Fruit fly (Drosophila melanogaster) whole organism, adult: Measurements from ENCODE around the gene scpr-C.

ENCODE experiments used
- CG11617 ChIP-seq: fragments of 200-800 bp; sonication (Bioruptor generic); optimal IDR thresholded peaks from 2 replicates; lab custom pipeline; 2017; ENCODE audit warnings: mild to moderate bottlenecking, missing biosample characterization, missing genetic modification reagents, missing genetic modification characterization
- CG12768 ChIP-seq: fragments of 200-800 bp; sonication (Bioruptor generic); optimal IDR thresholded peaks from 2 replicates; lab custom pipeline; 2017; ENCODE audit warnings: missing biosample characterization, missing genetic modification characterization, mild to moderate bottlenecking, moderate library complexity, missing genetic modification reagents
- CG14711 ChIP-seq: fragments of 200-800 bp; sonication (Bioruptor generic); optimal IDR thresholded peaks from 2 replicates; lab custom pipeline; 2018; ENCODE audit warnings: missing biosample characterization, mild to moderate bottlenecking, missing genetic modification characterization, moderate library complexity
- CG1620 ChIP-seq: fragments of 200-800 bp; sonication (Bioruptor generic); optimal IDR thresholded peaks from 2 replicates; lab custom pipeline; 2016; ENCODE audit warnings: missing biosample characterization, missing genetic modification characterization
- CG33017 ChIP-seq: fragments of 200-800 bp; sonication (Bioruptor generic); optimal IDR thresholded peaks from 2 replicates; lab custom pipeline; 2018; ENCODE audit warnings: missing biosample characterization, mild to moderate bottlenecking, missing genetic modification characterization, moderate library complexity
- CG5204 ChIP-seq: fragments of 200-800 bp; sonication (Bioruptor generic); optimal IDR thresholded peaks from 2 replicates; lab custom pipeline; 2016; ENCODE audit warnings: missing biosample characterization, missing genetic modification characterization
- CG7045 ChIP-seq: fragments of 200-800 bp; sonication (Bioruptor generic); optimal IDR thresholded peaks from 2 replicates; lab custom pipeline; 2017; ENCODE audit warnings: missing biosample characterization, mild to moderate bottlenecking, missing genetic modification characterization
- CG7101 ChIP-seq: fragments of 200-800 bp; sonication (Bioruptor generic); optimal IDR thresholded peaks from 2 replicates; lab custom pipeline; 2018; ENCODE audit warnings: missing biosample characterization, mild to moderate bottlenecking, missing genetic modification characterization, moderate library complexity
- Clk ChIP-seq: fragments of 200-800 bp; sonication (Bioruptor generic); optimal IDR thresholded peaks from 2 replicates; lab custom pipeline; 2017; ENCODE audit warnings: missing biosample characterization, missing genetic modification characterization
- Crg-1 ChIP-seq: fragments of 200-800 bp; sonication (Bioruptor generic); optimal IDR thresholded peaks from 2 replicates; lab custom pipeline; 2016; ENCODE audit warnings: missing biosample characterization, missing genetic modification characterization
- Hr96 ChIP-seq: fragments of 200-800 bp; sonication (Bioruptor generic); optimal IDR thresholded peaks from 2 replicates; lab custom pipeline; 2016; ENCODE audit warnings: missing biosample characterization, missing genetic modification characterization
- Mnt ChIP-seq: fragments of 200-800 bp; sonication (Bioruptor generic); optimal IDR thresholded peaks from 2 replicates; lab custom pipeline; 2016; ENCODE audit warnings: missing biosample characterization, mild to moderate bottlenecking, missing genetic modification characterization
- bab1 ChIP-seq: fragments of 200-800 bp; sonication (Bioruptor generic); optimal IDR thresholded peaks from 3 replicates; lab custom pipeline; 2019; ENCODE audit warnings: missing biosample characterization, mild to moderate bottlenecking, missing genetic modification characterization, moderate library complexity
- cic ChIP-seq: fragments of 200-800 bp; sonication (Bioruptor generic); optimal IDR thresholded peaks from 2 replicates; lab custom pipeline; 2017; ENCODE audit warnings: missing biosample characterization, mild to moderate bottlenecking, missing genetic modification characterization, moderate library complexity
- cnc ChIP-seq, 2 experiments: fragments of >200 bp; optimal IDR thresholded peaks; 2 replicates each; lab custom pipeline; 2017
- kay ChIP-seq: fragments of 200-800 bp; sonication (Bioruptor generic); peaks from one replicate; lab custom pipeline; 2016; ENCODE audit warnings: missing biosample characterization, missing genetic modification characterization, borderline replicate concordance
- ovo ChIP-seq: fragments of 200-800 bp; sonication (Bioruptor generic); optimal IDR thresholded peaks from 2 replicates; lab custom pipeline; 2016; ENCODE audit warnings: missing biosample characterization, missing genetic modification characterization
- pad ChIP-seq: fragments of 200-800 bp; sonication (Bioruptor generic); optimal IDR thresholded peaks from 3 replicates; lab custom pipeline; 2017; ENCODE audit warnings: missing biosample characterization, missing genetic modification characterization, mild to moderate bottlenecking, moderate library complexity, missing genetic modification reagents
- tj ChIP-seq: fragments of 200-800 bp; sonication (Bioruptor generic); optimal IDR thresholded peaks from 3 replicates; lab custom pipeline; 2017; ENCODE audit warnings: missing biosample characterization, mild to moderate bottlenecking, missing genetic modification characterization, moderate library complexity
- toe ChIP-seq: fragments of 200-800 bp; sonication (Bioruptor generic); optimal IDR thresholded peaks from 2 replicates; lab custom pipeline; 2016; ENCODE audit warnings: missing biosample characterization, missing genetic modification characterization

The scpr-C gene

dm6 chr3R:11254382-11254953 lies 29.1 kb downstream of the scpr-C start:
- TF ChIP-seq pad (peak; percentile 90), Crg-1 (GFP tag; lab: Kevin White, UChicago) (no peak), CG14711 (tag; lab: Kevin White, UChicago) (no peak)

dm6 chr3R:11257537-11257936 lies 32.2 kb downstream of the scpr-C start:
- TF ChIP-seq CG14711 (tag; lab: Kevin White, UChicago), result no peak
- no peak for TF ChIP-seq CG7045 (GFP tag; lab: Kevin White, UChicago)
- no peak for TF ChIP-seq CG33017 (tag; lab: Kevin White, UChicago)
- TF ChIP-seq Mnt (GFP tag; lab: Kevin White, UChicago), result no peak
- no peak for TF ChIP-seq cic (GFP tag; lab: Kevin White, UChicago)
- TF ChIP-seq CG12768, result no peak
- no peak for TF ChIP-seq bab1 (GFP tag; lab: Kevin White, UChicago)
- TF ChIP-seq tj (GFP tag; lab: Kevin White, UChicago), result no peak
- no peak for TF ChIP-seq Hr96 (GFP tag; lab: Kevin White, UChicago)
- no peak for TF ChIP-seq Clk (GFP tag; lab: Kevin White, UChicago)

dm6 chr3R:11260966-11261530 lies 35.7 kb downstream of the scpr-C start:
- TF ChIP-seq kay (GFP tag; lab: Kevin White, UChicago), result no peak
- no peak for TF ChIP-seq CG1620 (GFP tag; lab: Kevin White, UChicago)
- TF ChIP-seq CG5204 (GFP tag; lab: Kevin White, UChicago), result no peak
- TF ChIP-seq toe, result no peak
- TF ChIP-seq pad, result no peak
- no peak for TF ChIP-seq CG14711 (tag; lab: Kevin White, UChicago)
- no peak for TF ChIP-seq cnc (optimal IDR thresholded peaks at IDR 0.05; lab: Kevin White, UChicago)
- no peak for TF ChIP-seq CG33017 (tag; lab: Kevin White, UChicago)
- no peak for TF ChIP-seq CG7101 (tag; lab: Kevin White, UChicago)
- TF ChIP-seq cic (GFP tag; lab: Kevin White, UChicago), result no peak
- no peak for TF ChIP-seq Crg-1 (GFP tag; lab: Kevin White, UChicago)
- no peak for TF ChIP-seq bab1 (GFP tag; lab: Kevin White, UChicago)
- no peak for TF ChIP-seq Hr96 (GFP tag; lab: Kevin White, UChicago)
- TF ChIP-seq Clk (GFP tag; lab: Kevin White, UChicago), result no peak
- TF ChIP-seq tj (GFP tag; lab: Kevin White, UChicago), result no peak
- TF ChIP-seq ovo, result no peak
- no peak for TF ChIP-seq Mnt (GFP tag; lab: Kevin White, UChicago)
- no peak for TF ChIP-seq CG12768
- TF ChIP-seq CG11617 (GFP tag; lab: Kevin White, UChicago), result no peak
- TF ChIP-seq CG7045 (GFP tag; lab: Kevin White, UChicago), result no peak

dm6 chr3R:11263579-11263978 lies 38.3 kb downstream of the scpr-C start:
- no peak for TF ChIP-seq cnc (optimal IDR thresholded peaks at IDR 0.05; lab: Kevin White, UChicago)
- no peak for TF ChIP-seq CG12768
- no peak for TF ChIP-seq Clk (GFP tag; lab: Kevin White, UChicago)
- TF ChIP-seq tj (GFP tag; lab: Kevin White, UChicago), result no peak
- TF ChIP-seq bab1 (GFP tag; lab: Kevin White, UChicago), result no peak
- no peak for TF ChIP-seq Mnt (GFP tag; lab: Kevin White, UChicago)
- TF ChIP-seq toe, result no peak
- no peak for TF ChIP-seq CG33017 (tag; lab: Kevin White, UChicago)
- TF ChIP-seq Crg-1 (GFP tag; lab: Kevin White, UChicago), result no peak
- no peak for TF ChIP-seq kay (GFP tag; lab: Kevin White, UChicago)
- no peak for TF ChIP-seq CG7045 (GFP tag; lab: Kevin White, UChicago)
- TF ChIP-seq CG11617 (GFP tag; lab: Kevin White, UChicago), result no peak
- no peak for TF ChIP-seq CG14711 (tag; lab: Kevin White, UChicago)
- TF ChIP-seq ovo, result no peak
- no peak for TF ChIP-seq cic (GFP tag; lab: Kevin White, UChicago)
- no peak for TF ChIP-seq CG1620 (GFP tag; lab: Kevin White, UChicago)
- no peak for TF ChIP-seq pad
- no peak for TF ChIP-seq CG7101 (tag; lab: Kevin White, UChicago)
- TF ChIP-seq Hr96 (GFP tag; lab: Kevin White, UChicago), result no peak

dm6 chr3R:11269013-11269412 lies 43.7 kb downstream of the scpr-C start:
- TF ChIP-seq CG7101 (tag; lab: Kevin White, UChicago) (no peak), CG5204 (GFP tag; lab: Kevin White, UChicago) (no peak), pad (no peak), CG11617 (GFP tag; lab: Kevin White, UChicago) (no peak), CG7045 (GFP tag; lab: Kevin White, UChicago) (no peak), cic (GFP tag; lab: Kevin White, UChicago) (no peak), bab1 (GFP tag; lab: Kevin White, UChicago) (no peak)

dm6 chr3R:11270574-11270973 lies 45.3 kb downstream of the scpr-C start:
- TF ChIP-seq Crg-1 (GFP tag; lab: Kevin White, UChicago) (no peak), CG5204 (GFP tag; lab: Kevin White, UChicago) (no peak), CG11617 (GFP tag; lab: Kevin White, UChicago) (no peak), bab1 (GFP tag; lab: Kevin White, UChicago) (no peak), tj (GFP tag; lab: Kevin White, UChicago) (no peak), cnc (optimal IDR thresholded peaks at IDR 0.05; lab: Kevin White, UChicago) (no peak), ovo (no peak), CG14711 (tag; lab: Kevin White, UChicago) (no peak), pad (no peak), toe (no peak), CG7045 (GFP tag; lab: Kevin White, UChicago) (no peak), CG1620 (GFP tag; lab: Kevin White, UChicago) (no peak), Mnt (GFP tag; lab: Kevin White, UChicago) (no peak), Hr96 (GFP tag; lab: Kevin White, UChicago) (no peak), Clk (GFP tag; lab: Kevin White, UChicago) (no peak), CG7101 (tag; lab: Kevin White, UChicago) (no peak), kay (GFP tag; lab: Kevin White, UChicago) (no peak), CG12768 (no peak), CG33017 (tag; lab: Kevin White, UChicago) (no peak)
